Fruit fly (Drosophila melanogaster) whole organism, wandering third instar larva: Measurements from ENCODE around the gene Sc2.

Experiments used
- Abd-B ChIP-seq: fragments of >200 bp; optimal IDR thresholded peaks from 2 replicates; lab custom pipeline; 2017; ENCODE audit warnings: missing biosample characterization, missing genetic modification characterization
- CG32264 ChIP-seq: fragments of 200-800 bp; sonication (Bioruptor generic); optimal IDR thresholded peaks from 2 replicates; lab custom pipeline; 2016; ENCODE audit warnings: missing biosample characterization, missing genetic modification characterization
- CG9705 ChIP-seq: fragments of 200-800 bp; sonication (Bioruptor generic); optimal IDR thresholded peaks from 2 replicates; lab custom pipeline; 2018; ENCODE audit warnings: missing biosample characterization, mild to moderate bottlenecking, missing genetic modification characterization
- CrebA ChIP-seq: fragments of 200-800 bp; sonication (Bioruptor generic); optimal IDR thresholded peaks from 2 replicates; lab custom pipeline; 2016; ENCODE audit warnings: missing biosample characterization, mild to moderate bottlenecking, missing genetic modification characterization, borderline replicate concordance
- Dif ChIP-seq: fragments of 200-275, 200-300 bp; sonication (Bioruptor generic); optimal IDR thresholded peaks from 2 replicates; lab custom pipeline; 2018; ENCODE audit warnings: missing biosample characterization, missing genetic modification characterization; ENCODE audit not compliant: partially characterized antibody
- HLH106 ChIP-seq: fragments of 200-800 bp; optimal IDR thresholded peaks from 3 replicates; lab custom pipeline; 2019; ENCODE audit warnings: missing biosample characterization, mild to moderate bottlenecking, missing genetic modification characterization, moderate library complexity
- Hnf4 ChIP-seq: fragments of 200-800 bp; sonication (Bioruptor generic); optimal IDR thresholded peaks from 2 replicates; lab custom pipeline; 2016; ENCODE audit warnings: missing biosample characterization, mild to moderate bottlenecking, missing genetic modification characterization
- Hr78 ChIP-seq: fragments of >200 bp; optimal IDR thresholded peaks from 2 replicates; lab custom pipeline; 2017; ENCODE audit warnings: missing biosample characterization, missing genetic modification characterization
- Jra ChIP-seq: sonication (Bioruptor generic); optimal IDR thresholded peaks from 2 replicates; lab custom pipeline; 2016; ENCODE audit warnings: missing biosample characterization, missing genetic modification characterization
- Mio ChIP-seq: sonication (Bioruptor generic); optimal IDR thresholded peaks from 2 replicates; lab custom pipeline; 2016; ENCODE audit warnings: missing biosample characterization, missing genetic modification characterization
- N ChIP-seq: fragments of >200 bp; optimal IDR thresholded peaks from 2 replicates; lab custom pipeline; 2018; ENCODE audit warnings: missing biosample characterization, missing external identifiers, missing genetic modification characterization
- OdsH ChIP-seq: fragments of 200-800 bp; sonication (Bioruptor generic); optimal IDR thresholded peaks from 2 replicates; lab custom pipeline; 2016; ENCODE audit warnings: missing biosample characterization, mild to moderate bottlenecking, missing genetic modification characterization
- Rel ChIP-seq, 2 experiments: fragments of 200-800 bp; sonication (Bioruptor generic) in 1 of 2; optimal IDR thresholded peaks; 2 replicates in 1 of 2; 3 replicates in 1 of 2; lab custom pipeline; 2016 to 2019; ENCODE audit warnings: mild to moderate bottlenecking in 2 of 2, missing biosample characterization in 2 of 2, missing genetic modification characterization in 2 of 2, moderate library complexity in 1 of 2
- Sp1 ChIP-seq: fragments of 200-800 bp; sonication (Bioruptor generic); optimal IDR thresholded peaks from 3 replicates; lab custom pipeline; 2019; ENCODE audit warnings: missing biosample characterization, mild to moderate bottlenecking, missing genetic modification characterization, moderate library complexity
- Vsx2 ChIP-seq: fragments of 200-300, 225-300 bp; sonication (Bioruptor generic); optimal IDR thresholded peaks from 2 replicates; lab custom pipeline; 2018; ENCODE audit warnings: missing biosample characterization, missing genetic modification characterization; ENCODE audit not compliant: partially characterized antibody
- br ChIP-seq: fragments of 200-800 bp; sonication (Bioruptor generic); optimal IDR thresholded peaks from 2 replicates; lab custom pipeline; 2016; ENCODE audit warnings: missing biosample characterization, missing genetic modification characterization
- brk ChIP-seq: fragments of 200-800 bp; sonication (Bioruptor generic); optimal IDR thresholded peaks from 2 replicates; lab custom pipeline; 2016; ENCODE audit warnings: missing biosample characterization, mild to moderate bottlenecking, missing genetic modification characterization
- dl ChIP-seq, 2 experiments: fragments of 175-275, 200-275 bp in 1 of 2; fragments of 200-275 bp in 1 of 2; sonication (Bioruptor generic); optimal IDR thresholded peaks; lab custom pipeline; 2018; ENCODE audit warnings: mild to moderate bottlenecking in 2 of 2, missing biosample characterization in 2 of 2, missing genetic modification characterization in 2 of 2, moderate library complexity in 2 of 2; ENCODE audit not compliant: partially characterized antibody in 2 of 2, insufficient read depth in 1 of 2
- dmrt93B ChIP-seq: fragments of 200-800 bp; sonication (Bioruptor generic); optimal IDR thresholded peaks from 2 replicates; lab custom pipeline; 2018; ENCODE audit warnings: missing biosample characterization, mild to moderate bottlenecking, missing genetic modification characterization
- dsf ChIP-seq: sonication (Bioruptor generic); optimal IDR thresholded peaks from 2 replicates; lab custom pipeline; 2016; ENCODE audit warnings: missing biosample characterization, missing genetic modification characterization, borderline replicate concordance
- ey ChIP-seq: fragments of 200-800 bp; sonication (Bioruptor generic); optimal IDR thresholded peaks from 2 replicates; lab custom pipeline; 2016; ENCODE audit warnings: missing biosample characterization, missing genetic modification characterization
- foxo ChIP-seq, 2 experiments: fragments of 200-800 bp; sonication (Bioruptor generic); optimal IDR thresholded peaks; 2 replicates in 1 of 2; 3 replicates in 1 of 2; lab custom pipeline; 2016 to 2017; ENCODE audit warnings: missing biosample characterization in 2 of 2, missing genetic modification characterization in 2 of 2
- fru ChIP-seq: fragments of 200-800 bp; sonication (Bioruptor generic); optimal IDR thresholded peaks from 3 replicates; lab custom pipeline; 2016; ENCODE audit warnings: missing biosample characterization, mild to moderate bottlenecking, missing genetic modification characterization
- h ChIP-seq: fragments of 200-800 bp; sonication (Bioruptor generic); optimal IDR thresholded peaks from 3 replicates; lab custom pipeline; 2016; ENCODE audit warnings: missing biosample characterization, mild to moderate bottlenecking, missing genetic modification characterization
- lola ChIP-seq: fragments of >200 bp; optimal IDR thresholded peaks from 2 replicates; lab custom pipeline; 2017; ENCODE audit warnings: missing biosample characterization, missing genetic modification characterization
- psq ChIP-seq: fragments of 200-800 bp; sonication (Bioruptor generic); optimal IDR thresholded peaks from 3 replicates; lab custom pipeline; 2017; ENCODE audit warnings: missing biosample characterization, mild to moderate bottlenecking, missing genetic modification characterization, moderate library complexity
- rgr ChIP-seq: fragments of 200-800 bp; sonication (Bioruptor generic); optimal IDR thresholded peaks from 3 replicates; lab custom pipeline; 2016; ENCODE audit warnings: missing biosample characterization, mild to moderate bottlenecking, missing genetic modification characterization
- sage ChIP-seq: fragments of 200-800 bp; sonication (Bioruptor generic); optimal IDR thresholded peaks from 2 replicates; lab custom pipeline; 2016; ENCODE audit warnings: missing biosample characterization, mild to moderate bottlenecking, missing genetic modification characterization
- sv ChIP-seq: fragments of 200-800 bp; sonication (Bioruptor generic); optimal IDR thresholded peaks from 3 replicates; lab custom pipeline; 2016; ENCODE audit warnings: missing biosample characterization, missing genetic modification characterization
- tai ChIP-seq: sonication (Bioruptor generic); optimal IDR thresholded peaks from 2 replicates; lab custom pipeline; 2016; ENCODE audit warnings: missing biosample characterization, missing genetic modification characterization
- usp ChIP-seq: fragments of >200 bp; optimal IDR thresholded peaks from 2 replicates; lab custom pipeline; 2017; ENCODE audit warnings: missing biosample characterization, missing genetic modification characterization
- woc ChIP-seq: sonication (Bioruptor generic); optimal IDR thresholded peaks from 2 replicates; lab custom pipeline; 2016; ENCODE audit warnings: missing biosample characterization, mild to moderate bottlenecking, missing genetic modification characterization

The Sc2 gene

DNA sequence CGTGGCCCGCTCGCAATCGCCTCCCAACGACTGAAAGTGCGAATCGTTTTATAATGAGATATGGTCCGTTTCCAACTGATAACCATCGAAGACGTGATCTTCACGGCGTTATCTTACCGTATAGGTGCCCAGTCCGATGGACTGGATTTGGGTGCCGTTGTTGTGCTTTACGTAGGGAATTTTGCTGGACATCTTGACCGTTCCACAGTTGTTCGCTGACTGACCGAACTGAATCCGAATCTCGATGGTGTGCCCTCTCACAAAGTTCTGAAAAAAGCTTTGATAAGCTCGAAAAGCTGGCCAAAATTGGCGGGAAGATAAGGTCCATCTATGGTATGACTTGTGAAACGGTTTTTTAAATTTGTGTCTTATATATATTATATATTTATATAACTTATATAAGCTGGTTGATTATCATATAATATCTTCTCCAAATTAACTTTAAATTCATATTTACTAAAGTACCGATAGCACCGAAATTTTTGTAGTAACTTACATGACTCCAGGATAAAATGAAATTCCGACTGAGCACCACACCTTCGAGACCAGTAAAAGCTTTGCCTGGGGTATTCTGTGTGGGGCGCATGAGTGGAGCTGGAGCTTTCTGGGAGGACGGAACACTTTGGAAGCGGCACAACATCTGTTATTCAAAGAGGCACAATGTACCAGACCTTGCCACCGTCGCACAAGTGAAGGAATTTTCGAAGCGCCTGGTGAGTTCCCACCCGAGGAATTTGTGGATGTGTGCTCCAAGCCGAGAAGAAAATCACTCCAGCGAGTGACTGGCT is 39.1 kb downstream of the Sc2 start, which contains the start of the genes CG10863 and CG14982 (continued):
- no peak for TF ChIP-seq Rel (GFP tag; optimal IDR thresholded peaks at IDR 0.05; lab: Kevin White, UChicago)
- TF ChIP-seq Rel (tag; optimal IDR thresholded peaks at IDR 0.05; lab: Kevin White, UChicago): peak; percentile 80

DNA sequence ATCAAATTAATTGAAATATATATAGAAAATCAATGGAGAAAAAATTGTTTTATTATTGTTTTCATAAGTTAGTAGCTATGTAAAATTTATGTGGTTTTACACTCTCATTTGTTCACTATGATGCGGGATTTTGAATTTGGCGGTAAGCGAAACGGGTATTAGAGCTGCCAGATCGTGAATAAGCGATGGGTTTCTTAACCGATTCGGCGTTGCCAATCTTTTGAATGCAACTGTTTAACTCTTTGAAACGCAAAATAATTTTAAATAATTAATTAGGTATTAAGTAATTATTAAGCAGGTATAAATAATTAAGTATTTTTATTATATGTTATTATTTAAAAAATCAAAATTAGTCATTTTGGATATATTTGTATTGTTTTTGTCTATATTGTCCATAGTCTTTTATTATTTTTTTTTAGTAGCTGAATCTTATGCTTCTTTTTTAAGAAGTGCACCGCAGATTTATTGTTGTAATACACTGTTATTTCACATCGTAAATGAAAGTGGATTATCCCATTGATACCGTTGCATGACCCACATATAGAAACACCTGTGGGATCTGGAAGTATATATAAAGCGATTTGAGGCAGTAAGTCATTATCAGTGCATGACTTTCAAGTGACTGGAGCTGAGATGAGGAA is 44.1 kb downstream of the Sc2 start, which contains the start of gene CG10853:
Gene CG10853 (plus strand): TSS at position 591 of the 641 bp plus-strand sequence.
- TF ChIP-seq Vsx2 (GFP tag; lab: Kevin White, UChicago): no peak
- TF ChIP-seq sage (GFP tag; lab: Kevin White, UChicago): peak; percentile 26
- TF ChIP-seq N (GFP tag; lab: Kevin White, UChicago): no peak
- no peak for TF ChIP-seq CG32264 (GFP tag; lab: Kevin White, UChicago)
- TF ChIP-seq sv (GFP tag; lab: Kevin White, UChicago): no peak

DNA sequence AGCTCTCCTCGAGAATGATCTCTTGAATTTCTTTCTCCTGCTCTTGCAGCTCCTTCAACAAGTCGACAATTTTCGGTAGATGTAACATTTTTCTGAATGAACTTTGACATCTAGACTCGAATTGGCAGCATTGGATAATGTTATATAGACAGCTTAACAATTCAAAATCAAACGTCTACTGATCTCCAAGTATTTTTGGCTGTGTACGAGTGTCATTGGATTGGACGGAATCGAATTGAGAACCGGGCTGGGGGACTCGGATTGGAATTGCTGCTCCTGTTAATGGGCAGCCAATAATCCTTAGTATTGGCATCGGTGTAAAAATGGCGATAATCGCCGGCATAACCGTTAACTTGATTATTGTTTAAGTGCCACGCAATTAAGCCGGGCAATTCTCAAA is 45.9 kb downstream of the Sc2 start, which contains the start of gene CG14983:
Gene CG14983 (minus strand): TSS at position 101 of the 400 bp plus-strand sequence.
- TF ChIP-seq Mio (GFP tag; lab: Kevin White, UChicago) (no peak), HLH106 (tag; lab: Kevin White, UChicago) (no peak), Abd-B (GFP tag; lab: Kevin White, UChicago) (no peak), dsf (GFP tag; lab: Kevin White, UChicago) (no peak), Hr78 (no peak), sv (GFP tag; lab: Kevin White, UChicago) (no peak), CrebA (GFP tag; lab: Kevin White, UChicago) (no peak), Rel (GFP tag; optimal IDR thresholded peaks at IDR 0.05; lab: Kevin White, UChicago) (no peak), Rel (tag; optimal IDR thresholded peaks at IDR 0.05; lab: Kevin White, UChicago) (no peak), tai (GFP tag; lab: Kevin White, UChicago) (no peak), br (GFP tag; lab: Kevin White, UChicago) (no peak), rgr (no peak), Dif (no peak)

DNA sequence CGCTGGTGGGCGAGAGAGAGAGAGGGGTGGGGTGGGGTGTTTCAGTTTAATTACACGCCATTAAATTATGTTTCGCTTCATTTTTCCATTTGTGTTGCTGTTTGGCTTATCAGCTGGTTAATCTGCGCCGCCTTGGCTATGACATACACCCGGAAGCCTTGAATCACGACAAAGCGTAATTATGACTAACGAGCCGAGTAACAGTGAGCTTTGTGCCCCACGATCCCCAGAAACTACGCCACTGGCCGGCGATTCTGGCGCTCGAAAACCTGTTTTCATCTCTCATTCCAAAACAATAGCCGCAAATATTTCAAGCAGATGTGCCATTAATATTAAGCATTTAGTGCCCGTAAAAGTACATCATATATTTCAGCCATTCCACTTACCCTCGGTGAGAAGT is 48.6 kb downstream of the Sc2 start:
- TF ChIP-seq dl (GFP tag; optimal IDR thresholded peaks at IDR 0.05; lab: Kevin White, UChicago; ENCODE audit: insufficient read depth in 1 of 2, partially characterized antibody in 2 of 2): no peak
- TF ChIP-seq rgr: no peak
- TF ChIP-seq CG32264 (GFP tag; lab: Kevin White, UChicago): no peak
- no peak for TF ChIP-seq woc (GFP tag; lab: Kevin White, UChicago)
- no peak for TF ChIP-seq sage (GFP tag; lab: Kevin White, UChicago)
- no peak for TF ChIP-seq OdsH (GFP tag; lab: Kevin White, UChicago)
- TF ChIP-seq br (GFP tag; lab: Kevin White, UChicago): no peak
- no peak for TF ChIP-seq dmrt93B (GFP tag; lab: Kevin White, UChicago)
- no peak for TF ChIP-seq lola (GFP tag; lab: Kevin White, UChicago)

DNA sequence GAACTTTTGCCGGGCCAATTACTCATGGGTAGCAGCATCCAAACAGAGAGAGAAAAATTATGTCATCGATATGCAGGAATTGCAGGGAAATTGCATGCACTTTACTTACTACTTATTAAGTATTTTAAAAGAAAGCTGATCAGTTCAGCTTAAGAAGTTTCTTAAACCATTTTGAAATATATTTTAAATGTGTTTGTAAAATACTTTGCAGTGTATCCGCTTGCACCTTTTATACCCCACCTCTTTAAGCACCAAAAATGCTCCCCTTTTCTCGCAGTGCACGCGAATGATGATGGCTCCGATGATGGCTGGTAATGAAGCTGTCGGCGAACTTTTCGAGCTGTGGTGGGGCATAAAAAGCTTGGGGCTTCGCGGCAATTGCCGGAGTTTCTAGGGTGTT is 49.2 kb downstream of the Sc2 start, which contains the start of gene CG14984:
Gene CG14984 (minus strand): TSS at position 83 of the 400 bp plus-strand sequence.
- TF ChIP-seq ey (GFP tag; lab: Kevin White, UChicago) (peak; percentile 85), Jra (GFP tag; lab: Kevin White, UChicago) (peak; percentile 32), usp (GFP tag; lab: Kevin White, UChicago) (no peak), CG32264 (GFP tag; lab: Kevin White, UChicago) (peak; percentile 28), Hnf4 (GFP tag; lab: Kevin White, UChicago) (no peak), Dif (no peak), Mio (GFP tag; lab: Kevin White, UChicago) (no peak), brk (GFP tag; lab: Kevin White, UChicago) (peak; percentile 63), fru (GFP tag; lab: Kevin White, UChicago) (peak; percentile 84), tai (GFP tag; lab: Kevin White, UChicago) (no peak), h (GFP tag; lab: Kevin White, UChicago) (peak; percentile 92), Rel (GFP tag; optimal IDR thresholded peaks at IDR 0.05; lab: Kevin White, UChicago) (peak; percentile 6), Rel (tag; optimal IDR thresholded peaks at IDR 0.05; lab: Kevin White, UChicago) (no peak), dmrt93B (GFP tag; lab: Kevin White, UChicago) (peak; percentile 61), br (GFP tag; lab: Kevin White, UChicago) (peak; percentile 80), woc (GFP tag; lab: Kevin White, UChicago) (peak; percentile 52), psq (GFP tag; lab: Kevin White, UChicago) (peak; percentile 72), Sp1 (GFP tag; lab: Kevin White, UChicago) (peak; percentile 58), sage (GFP tag; lab: Kevin White, UChicago) (peak; percentile 69), CG9705 (GFP tag; lab: Kevin White, UChicago) (peak; percentile 28), foxo (GFP tag; optimal IDR thresholded peaks at IDR 0.05; lab: Kevin White, UChicago) (peak in 1 of 2 experiments; percentile 84), HLH106 (tag; lab: Kevin White, UChicago) (peak; percentile 81), lola (GFP tag; lab: Kevin White, UChicago) (no peak), N (GFP tag; lab: Kevin White, UChicago) (no peak), OdsH (GFP tag; lab: Kevin White, UChicago) (peak; percentile 83), rgr (peak; percentile 81)
